Worm (Caenorhabditis elegans) whole organism, L1 larva: ENCODE results near the gene K11G12.6.
A peak's percentile ranks its signal among the peaks of the same experiment; 100 is the strongest.

Source experiments
- C04F5.9 ChIP-seq: sonication (generic microtip); optimal IDR thresholded peaks from 2 replicates; lab custom pipeline; 2016; ENCODE audit warnings: missing genetic modification characterization, missing compliant biosample characterization
- C34B4.2 ChIP-seq: sonication (generic microtip); optimal IDR thresholded peaks from 2 replicates; lab custom pipeline; 2017; ENCODE audit warnings: mild to moderate bottlenecking, missing genetic modification characterization, missing compliant biosample characterization
- Y116A8C.19 ChIP-seq: sonication (generic microtip); optimal IDR thresholded peaks from 2 replicates; lab custom pipeline; 2016; ENCODE audit warnings: missing compliant biosample characterization, missing genetic modification characterization, borderline replicate concordance
- aha-1 ChIP-seq: fragments of 150-350 bp; optimal IDR thresholded peaks from 2 replicates; lab custom pipeline; 2014; ENCODE audit warnings: missing biosample characterization, missing genetic modification characterization
- alr-1 ChIP-seq: fragments of 200-800 bp; sonication (Bioruptor generic); optimal IDR thresholded peaks from 2 replicates; lab custom pipeline; 2018; ENCODE audit warnings: borderline replicate concordance, mild to moderate bottlenecking, missing genetic modification characterization, missing compliant biosample characterization
- aly-2 ChIP-seq: fragments of 150-350 bp; optimal IDR thresholded peaks from 2 replicates; lab custom pipeline; 2014; ENCODE audit warnings: missing biosample characterization, missing genetic modification characterization
- ama-1 ChIP-seq: fragments of 150-350 bp; optimal IDR thresholded peaks from 2 replicates; lab custom pipeline; 2014
- ceh-63 ChIP-seq: fragments of 200-800 bp; sonication (Bioruptor generic); optimal IDR thresholded peaks from 2 replicates; lab custom pipeline; 2018; ENCODE audit warnings: mild to moderate bottlenecking, missing genetic modification characterization, missing compliant biosample characterization
- ceh-8 ChIP-seq: fragments of 200-800 bp; sonication (Bioruptor generic); optimal IDR thresholded peaks from 2 replicates; lab custom pipeline; 2018; ENCODE audit warnings: mild to moderate bottlenecking, missing genetic modification characterization, moderate library complexity, missing compliant biosample characterization
- ceh-82 ChIP-seq, 3 experiments: fragments of 150-350 bp in 1 of 3; sonication (generic microtip) in 2 of 3; optimal IDR thresholded peaks; 2 replicates each; lab custom pipeline; 2014 to 2017; ENCODE audit warnings: missing biosample characterization in 3 of 3, missing genetic modification characterization in 3 of 3
- ceh-88 ChIP-seq: fragments of 200-800 bp; sonication (Bioruptor generic); IDR thresholded peaks from 2 replicates; pipeline ENCODE4 v1.3.6; 2022; ENCODE audit warnings: missing genetic modification characterization, missing compliant biosample characterization
- ces-1 ChIP-seq: fragments of 150-350 bp; optimal IDR thresholded peaks from 2 replicates; lab custom pipeline; 2014; ENCODE audit warnings: missing biosample characterization, missing genetic modification reagents, missing genetic modification characterization
- efl-1 ChIP-seq, 4 experiments: fragments of 150-350 bp; optimal IDR thresholded peaks in 3 of 4; peaks in 1 of 4; 1 replicate in 1 of 4; 2 replicates in 3 of 4; lab custom pipeline; 2014; ENCODE audit warnings: missing biosample characterization in 2 of 4, missing genetic modification characterization in 2 of 4, missing genetic modification reagents in 2 of 4
- egl-27 ChIP-seq, 2 experiments: fragments of 150-350 bp in 1 of 2; sonication (generic microtip); optimal IDR thresholded peaks; 3 replicates each; lab custom pipeline; 2017 to 2018; ENCODE audit warnings: missing biosample characterization in 2 of 2, missing genetic modification characterization in 2 of 2, missing genetic modification reagents in 2 of 2
- elt-3 ChIP-seq, 6 experiments: fragments of 150-350 bp in 1 of 6; sonication (generic microtip); optimal IDR thresholded peaks; 2 replicates each; lab custom pipeline; 2017 to 2018; ENCODE audit warnings: missing biosample characterization in 6 of 6, missing genetic modification characterization in 6 of 6, inconsistent platforms in 1 of 6
- ets-5 ChIP-seq: fragments of 200-800 bp; sonication (Bioruptor generic); IDR thresholded peaks from 2 replicates; pipeline ENCODE4 v1.3.6; 2022; ENCODE audit warnings: missing genetic modification characterization, missing compliant biosample characterization
- fkh-10 ChIP-seq: sonication (generic microtip); optimal IDR thresholded peaks from 2 replicates; lab custom pipeline; 2017; ENCODE audit warnings: missing biosample characterization, missing genetic modification reagents, missing genetic modification characterization
- fkh-4 ChIP-seq: sonication (generic microtip); optimal IDR thresholded peaks from 2 replicates; lab custom pipeline; 2016; ENCODE audit warnings: missing compliant biosample characterization, missing genetic modification characterization, borderline replicate concordance
- fkh-8 ChIP-seq: sonication (generic microtip); optimal IDR thresholded peaks from 2 replicates; lab custom pipeline; 2016; ENCODE audit warnings: mild to moderate bottlenecking, missing genetic modification characterization, missing compliant biosample characterization
- fos-1 ChIP-seq: fragments of 150-350 bp; optimal IDR thresholded peaks from 2 replicates; lab custom pipeline; 2014; ENCODE audit warnings: missing biosample characterization, missing genetic modification characterization
- hlh-17 ChIP-seq: fragments of 200-800 bp; sonication (Bioruptor generic); optimal IDR thresholded peaks from 2 replicates; lab custom pipeline; 2018; ENCODE audit warnings: missing genetic modification characterization, mild to moderate bottlenecking, missing compliant biosample characterization, moderate library complexity, borderline replicate concordance
- hlh-4 ChIP-seq: sonication (generic microtip); optimal IDR thresholded peaks from 2 replicates; lab custom pipeline; 2016; ENCODE audit warnings: mild to moderate bottlenecking, missing genetic modification characterization, missing compliant biosample characterization
- isw-1 ChIP-seq: fragments of 200-800 bp; sonication (Bioruptor generic); IDR thresholded peaks from 2 replicates; pipeline ENCODE4 v1.3.6; 2022; ENCODE audit warnings: missing genetic modification characterization, missing compliant biosample characterization
- jun-1 ChIP-seq: fragments of 150-350 bp; optimal IDR thresholded peaks from 2 replicates; lab custom pipeline; 2014; ENCODE audit warnings: missing biosample characterization, missing genetic modification reagents, missing genetic modification characterization
- lin-35 ChIP-seq, 2 experiments: fragments of 150-350 bp; optimal IDR thresholded peaks; 2 replicates each; lab custom pipeline; 2014; ENCODE audit warnings: missing biosample characterization in 2 of 2, missing genetic modification characterization in 2 of 2, missing genetic modification reagents in 2 of 2
- lin-39 ChIP-seq: fragments of 150-350 bp; optimal IDR thresholded peaks from 2 replicates; lab custom pipeline; 2014; ENCODE audit warnings: missing biosample characterization, missing genetic modification reagents, missing genetic modification characterization
- mab-9 ChIP-seq: fragments of 200-800 bp; sonication (Bioruptor generic); IDR thresholded peaks from 2 replicates; pipeline ENCODE4 v1.3.6; 2022; ENCODE audit warnings: missing genetic modification reagents, missing genetic modification characterization, missing compliant biosample characterization
- mdl-1 ChIP-seq, 2 experiments: fragments of 150-350 bp; optimal IDR thresholded peaks; 2 replicates each; lab custom pipeline; 2014 to 2017; ENCODE audit warnings: missing biosample characterization in 2 of 2, missing genetic modification characterization in 2 of 2, inconsistent platforms in 1 of 2
- mef-2 ChIP-seq: fragments of 150-350 bp; optimal IDR thresholded peaks from 2 replicates; lab custom pipeline; 2014; ENCODE audit warnings: missing biosample characterization, missing genetic modification characterization
- mep-1 ChIP-seq: fragments of 150-350 bp; optimal IDR thresholded peaks from 2 replicates; lab custom pipeline; 2014; ENCODE audit warnings: missing biosample characterization, missing genetic modification characterization
- nhr-12 ChIP-seq: sonication (generic microtip); optimal IDR thresholded peaks from 2 replicates; lab custom pipeline; 2017; ENCODE audit warnings: missing biosample characterization, missing genetic modification characterization
- nhr-237 ChIP-seq: fragments of 150-350 bp; optimal IDR thresholded peaks from 2 replicates; lab custom pipeline; 2014; ENCODE audit warnings: missing biosample characterization, missing genetic modification characterization
- nhr-71 ChIP-seq: sonication (generic microtip); optimal IDR thresholded peaks from 2 replicates; lab custom pipeline; 2016; ENCODE audit warnings: mild to moderate bottlenecking, missing genetic modification characterization, moderate library complexity, missing compliant biosample characterization
- nhr-76 ChIP-seq: sonication (generic microtip); optimal IDR thresholded peaks from 2 replicates; lab custom pipeline; 2017; ENCODE audit warnings: missing biosample characterization, missing genetic modification characterization
- nhr-84 ChIP-seq: sonication (generic microtip); optimal IDR thresholded peaks from 2 replicates; lab custom pipeline; 2017; ENCODE audit warnings: missing biosample characterization, missing genetic modification characterization
- nhr-85 ChIP-seq: sonication (generic microtip); peaks from one replicate; lab custom pipeline; 2016; ENCODE audit warnings: missing genetic modification characterization, inconsistent platforms, missing compliant biosample characterization
- nhr-90 ChIP-seq: sonication (generic microtip); optimal IDR thresholded peaks from 2 replicates; lab custom pipeline; 2016; ENCODE audit warnings: mild to moderate bottlenecking, missing genetic modification characterization, missing compliant biosample characterization; ENCODE audit not compliant: poor library complexity
- pag-3 ChIP-seq: sonication (generic microtip); optimal IDR thresholded peaks from 2 replicates; lab custom pipeline; 2017; ENCODE audit warnings: missing genetic modification characterization, mild to moderate bottlenecking, missing compliant biosample characterization, antibody characterized with exemption, borderline replicate concordance; ENCODE audit not compliant: insufficient read depth
- skn-1 ChIP-seq: fragments of 150-350 bp; optimal IDR thresholded peaks from 2 replicates; lab custom pipeline; 2014; ENCODE audit warnings: missing biosample characterization, missing genetic modification characterization
- snpc-4 ChIP-seq: fragments of 150-350 bp; optimal IDR thresholded peaks from 2 replicates; lab custom pipeline; 2014; ENCODE audit warnings: missing biosample characterization, missing genetic modification characterization
- snu-23 ChIP-seq: sonication (generic microtip); optimal IDR thresholded peaks from 2 replicates; lab custom pipeline; 2016; ENCODE audit warnings: missing genetic modification characterization, missing compliant biosample characterization
- sox-4 ChIP-seq: sonication (generic microtip); optimal IDR thresholded peaks from 2 replicates; lab custom pipeline; 2016; ENCODE audit warnings: missing genetic modification characterization, missing compliant biosample characterization
- sup-37 ChIP-seq: fragments of 200-800 bp; sonication (Bioruptor generic); optimal IDR thresholded peaks from 2 replicates; lab custom pipeline; 2018; ENCODE audit warnings: mild to moderate bottlenecking, missing genetic modification characterization, missing compliant biosample characterization
- tbx-2 ChIP-seq: sonication (generic microtip); optimal IDR thresholded peaks from 2 replicates; lab custom pipeline; 2016; ENCODE audit warnings: missing genetic modification characterization, missing compliant biosample characterization
- unc-98 ChIP-seq: fragments of 200-800 bp; sonication (Bioruptor generic); IDR thresholded peaks from 2 replicates; pipeline ENCODE4 v1.3.6; 2022; ENCODE audit warnings: missing genetic modification characterization, missing compliant biosample characterization
- vab-15 ChIP-seq: sonication (generic microtip); optimal IDR thresholded peaks from 2 replicates; lab custom pipeline; 2017; ENCODE audit warnings: missing genotype, mild to moderate bottlenecking, missing genetic modification characterization, missing compliant biosample characterization
- xbp-1 ChIP-seq: sonication (generic microtip); optimal IDR thresholded peaks from 2 replicates; lab custom pipeline; 2016; ENCODE audit warnings: missing genetic modification characterization, missing compliant biosample characterization
- zag-1 ChIP-seq: fragments of 150-350 bp; optimal IDR thresholded peaks from 2 replicates; lab custom pipeline; 2014; ENCODE audit warnings: missing biosample characterization, missing genetic modification characterization
- ztf-11 ChIP-seq, 2 experiments: sonication (generic microtip); optimal IDR thresholded peaks; 2 replicates each; lab custom pipeline; 2016 to 2017; ENCODE audit warnings: missing genetic modification characterization in 2 of 2, missing biosample characterization in 1 of 2, missing compliant biosample characterization in 1 of 2

Gene K11G12.6

DNA sequence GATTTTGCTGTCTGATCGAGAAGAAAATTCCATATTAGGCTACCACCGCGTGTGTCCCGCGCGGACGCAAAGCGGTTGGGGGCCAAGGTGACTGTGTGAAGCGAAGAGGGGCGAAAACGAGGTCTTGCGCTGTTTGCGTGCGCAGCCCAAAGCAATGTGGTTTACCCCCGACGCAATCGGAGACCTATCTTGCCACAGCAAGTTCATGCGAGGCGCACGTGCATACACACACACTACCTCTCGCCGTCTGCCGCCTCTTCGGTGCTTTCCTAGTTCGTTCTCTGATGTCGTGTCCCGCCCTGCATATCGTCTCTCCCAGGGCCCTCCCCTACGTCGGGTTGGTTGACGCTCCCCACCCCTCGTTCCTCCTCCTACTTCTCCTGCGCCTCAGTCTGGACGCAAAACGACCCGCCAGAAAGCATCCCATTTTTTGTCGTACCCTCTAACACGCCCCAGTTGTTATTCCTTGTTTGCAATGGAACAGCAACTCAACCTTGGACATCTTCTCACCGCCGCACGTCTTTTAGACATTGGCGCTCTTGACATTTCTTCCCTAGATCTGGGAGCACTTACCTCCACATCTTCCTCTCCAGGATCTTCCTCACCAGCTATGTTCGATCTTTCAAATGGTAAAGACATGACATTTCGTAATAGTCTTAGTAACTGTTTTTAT is 12.7 kb upstream of the K11G12.6 start, which contains the start of gene mdl-1 (continued):
- TF ChIP-seq mdl-1 (tag; optimal IDR thresholded peaks at IDR 0.05; lab: Kevin White, UChicago) (peak in 1 of 2 experiments; percentile 100), aha-1 (tag; lab: Kevin White, UChicago) (no peak), ces-1 (GFP tag; lab: Kevin White, UChicago) (no peak), lin-35 (GFP tag; optimal IDR thresholded peaks at IDR 0.05; lab: Kevin White, UChicago) (peak; percentile 72 to 75), mab-9 (GFP tag; lab: Robert Waterston, UW) (peak; percentile 81; the same call in 1 of the 2 replicates), egl-27 (tag; optimal IDR thresholded peaks at IDR 0.05; lab: Kevin White, UChicago) (peak; percentile 89 to 91), fkh-4 (tag; lab: Kevin White, UChicago) (no peak), unc-98 (GFP tag; lab: Robert Waterston, UW) (peak; percentile 80), hlh-4 (tag; lab: Kevin White, UChicago) (no peak), isw-1 (GFP tag; lab: Robert Waterston, UW) (peak; percentile 80), pag-3 (tag; lab: Kevin White, UChicago) (no peak), nhr-237 (tag; lab: Kevin White, UChicago) (no peak), fkh-10 (GFP tag; lab: Kevin White, UChicago) (peak; percentile 84), sup-37 (GFP tag; lab: Kevin White, UChicago) (peak; percentile 17), ama-1 (lab: Kevin White, UChicago) (peak; percentile 94), nhr-71 (tag; lab: Kevin White, UChicago) (peak; percentile 95), C04F5.9 (tag; lab: Kevin White, UChicago) (no peak), efl-1 (optimal IDR thresholded peaks at IDR 0.05; lab: Kevin White, UChicago) (peak; percentile 56 to 63), efl-1 (GFP tag; optimal IDR thresholded peaks at IDR 0.05 in 1 of 2; lab: Kevin White, UChicago) (peak; percentile 32 to 94), nhr-76 (tag; lab: Kevin White, UChicago) (no peak), mef-2 (tag; lab: Kevin White, UChicago) (peak; percentile 65), nhr-12 (no peak), skn-1 (tag; lab: Kevin White, UChicago) (peak; percentile 92), fos-1 (tag; lab: Kevin White, UChicago) (peak; percentile 73), ceh-63 (GFP tag; lab: Kevin White, UChicago) (no peak), lin-39 (peak; percentile 56), xbp-1 (tag; lab: Kevin White, UChicago) (peak; percentile 70), zag-1 (no peak), nhr-84 (tag; lab: Kevin White, UChicago) (no peak), jun-1 (tag; lab: Kevin White, UChicago) (peak; percentile 94), ets-5 (GFP tag; lab: Robert Waterston, UW) (no peak), tbx-2 (tag; lab: Kevin White, UChicago) (peak; percentile 84), vab-15 (peak; percentile 42), aly-2 (tag; lab: Kevin White, UChicago) (no peak), ztf-11 (tag; optimal IDR thresholded peaks at IDR 0.05; lab: Kevin White, UChicago) (peak in 1 of 2 experiments; percentile 33), ceh-88 (GFP tag; lab: Robert Waterston, UW) (peak; percentile 55; the same call in 1 of the 2 replicates), mep-1 (tag; lab: Kevin White, UChicago) (peak; percentile 71), hlh-17 (GFP tag; lab: Kevin White, UChicago) (no peak), ceh-82 (tag; optimal IDR thresholded peaks at IDR 0.05; lab: Kevin White, UChicago) (peak; percentile 75 to 93 (median 78))

DNA sequence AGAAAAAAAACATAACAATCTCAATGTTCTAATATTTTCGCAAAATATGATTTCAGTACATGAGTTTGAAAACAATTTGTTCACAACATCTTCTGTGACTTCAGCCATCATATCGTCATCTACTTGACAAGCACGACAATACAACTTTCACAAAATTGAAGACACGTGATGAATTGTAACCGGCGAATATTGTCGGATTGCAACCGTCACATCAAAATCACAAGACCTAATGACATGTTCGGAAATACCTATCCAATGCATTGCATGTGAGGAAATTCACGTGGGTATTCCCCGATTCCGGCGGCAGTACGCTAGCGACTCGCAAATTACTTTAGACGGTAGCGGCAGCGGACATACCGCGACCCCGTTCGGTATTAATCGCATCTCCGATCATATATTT is 12.1 kb upstream of the K11G12.6 start:
- peak; percentile 78 for TF ChIP-seq nhr-90
- peak in 1 of 2 experiments; percentile 18 for TF ChIP-seq efl-1 (optimal IDR thresholded peaks at IDR 0.05; lab: Kevin White, UChicago)
- peak; percentile 17 to 85 for TF ChIP-seq efl-1 (GFP tag; optimal IDR thresholded peaks at IDR 0.05 in 1 of 2; lab: Kevin White, UChicago)
- TF ChIP-seq sox-4, result no peak
- TF ChIP-seq aha-1 (tag; lab: Kevin White, UChicago), result peak; percentile 40
- no peak for TF ChIP-seq ceh-8 (GFP tag; lab: Kevin White, UChicago)
- TF ChIP-seq C34B4.2 (tag; lab: Kevin White, UChicago), result no peak
- no peak for TF ChIP-seq alr-1 (tag; lab: Kevin White, UChicago)
- TF ChIP-seq ces-1 (GFP tag; lab: Kevin White, UChicago), result no peak
- TF ChIP-seq Y116A8C.19 (tag; lab: Kevin White, UChicago), result no peak
- no peak for TF ChIP-seq nhr-76 (tag; lab: Kevin White, UChicago)
- TF ChIP-seq C04F5.9 (tag; lab: Kevin White, UChicago), result no peak
- TF ChIP-seq snu-23 (GFP tag; lab: Kevin White, UChicago), result peak; percentile 45
- peak in 2 of 6 experiments; percentile 88 to 90 for TF ChIP-seq elt-3 (tag; optimal IDR thresholded peaks at IDR 0.05; lab: Kevin White, UChicago)
- TF ChIP-seq nhr-85 (tag; lab: Kevin White, UChicago), result peak; percentile 98
- TF ChIP-seq egl-27 (tag; optimal IDR thresholded peaks at IDR 0.05; lab: Kevin White, UChicago), result peak in 1 of 2 experiments; percentile 26
- no peak for TF ChIP-seq fkh-8 (tag; lab: Kevin White, UChicago)
- TF ChIP-seq tbx-2 (tag; lab: Kevin White, UChicago), result no peak
- no peak for TF ChIP-seq snpc-4 (tag; lab: Kevin White, UChicago)
